Fruit fly (Drosophila melanogaster) whole organism, embryonic: ENCODE data around the gene CG32302.

ENCODE experiments used
- Aef1 ChIP-seq: fragments of 200-800 bp; sonication (Bioruptor generic); IDR thresholded peaks from 3 replicates; pipeline ENCODE4 v1.3.6; 2022; ENCODE audit warnings: missing biosample characterization, missing genetic modification characterization
- Blimp-1 ChIP-seq: fragments of 200-800 bp; sonication (Bioruptor generic); optimal IDR thresholded peaks from 3 replicates; lab custom pipeline; 2018; ENCODE audit warnings: missing biosample characterization, missing genetic modification characterization, mild to moderate bottlenecking, moderate library complexity, missing genetic modification reagents
- BtbVII ChIP-seq: fragments of 200-800 bp; sonication (Bioruptor generic); optimal IDR thresholded peaks from 3 replicates; lab custom pipeline; 2017; ENCODE audit warnings: missing biosample characterization, mild to moderate bottlenecking, missing genetic modification characterization
- C15 ChIP-seq: fragments of 200-800 bp; sonication (Bioruptor generic); IDR thresholded peaks from 3 replicates; pipeline ENCODE4 v1.3.6; 2022; ENCODE audit warnings: missing biosample characterization, missing genetic modification characterization
- CG10267 ChIP-seq: fragments of 200-800 bp; sonication (Bioruptor generic); optimal IDR thresholded peaks from 2 replicates; lab custom pipeline; 2018; ENCODE audit warnings: missing biosample characterization, mild to moderate bottlenecking, missing genetic modification characterization, moderate library complexity
- CG10274 ChIP-seq: fragments of 200-800 bp; sonication (Bioruptor generic); optimal IDR thresholded peaks from 3 replicates; lab custom pipeline; 2017; ENCODE audit warnings: missing biosample characterization, mild to moderate bottlenecking, missing genetic modification characterization
- CG12299 ChIP-seq: fragments of 200-800 bp; sonication (Bioruptor generic); optimal IDR thresholded peaks from 2 replicates; lab custom pipeline; 2018; ENCODE audit warnings: missing biosample characterization, mild to moderate bottlenecking, missing genetic modification characterization
- CG12744 ChIP-seq: fragments of 200-800 bp; sonication (Bioruptor generic); optimal IDR thresholded peaks from 2 replicates; lab custom pipeline; 2016; ENCODE audit warnings: missing biosample characterization, missing genetic modification characterization
- CG17361 ChIP-seq: fragments of 200-800 bp; sonication (Bioruptor generic); IDR thresholded peaks from 3 replicates; pipeline ENCODE4 v1.3.6; 2022; ENCODE audit warnings: missing biosample characterization, missing genetic modification characterization
- CG1792 ChIP-seq: fragments of 200-800 bp; sonication (Bioruptor generic); optimal IDR thresholded peaks from 2 replicates; lab custom pipeline; 2016; ENCODE audit warnings: missing biosample characterization, missing genetic modification characterization
- CG3065 ChIP-seq: fragments of 200-800 bp; sonication (Bioruptor generic); optimal IDR thresholded peaks from 2 replicates; lab custom pipeline; 2016; ENCODE audit warnings: missing biosample characterization, missing genetic modification characterization
- CG4328 ChIP-seq: fragments of 200-800 bp; sonication (Bioruptor generic); optimal IDR thresholded peaks from 3 replicates; lab custom pipeline; 2017; ENCODE audit warnings: missing biosample characterization, missing genetic modification reagents, missing genetic modification characterization
- CG4404 ChIP-seq: fragments of 200-800 bp; sonication (Bioruptor generic); IDR thresholded peaks from 2 replicates; pipeline ENCODE4 v1.3.6; 2022; ENCODE audit warnings: missing biosample characterization, missing genetic modification characterization
- CG4730 ChIP-seq: fragments of 200-800 bp; sonication (Bioruptor generic); IDR thresholded peaks from 2 replicates; pipeline ENCODE4 v1.3.6; 2022; ENCODE audit warnings: missing biosample characterization, missing genetic modification characterization
- CG5180 ChIP-seq: fragments of 200-800 bp; sonication (Bioruptor generic); optimal IDR thresholded peaks from 3 replicates; lab custom pipeline; 2017; ENCODE audit warnings: missing biosample characterization, missing genetic modification characterization, mild to moderate bottlenecking, moderate library complexity, missing genetic modification reagents
- CG5953 ChIP-seq: fragments of 200-800 bp; sonication (Bioruptor generic); IDR thresholded peaks from 2 replicates; pipeline ENCODE4 v1.3.6; 2022; ENCODE audit warnings: missing biosample characterization, missing genetic modification characterization
- CG7271 ChIP-seq: fragments of 200-800 bp; sonication (Bioruptor generic); optimal IDR thresholded peaks from 2 replicates; lab custom pipeline; 2018; ENCODE audit warnings: missing biosample characterization, mild to moderate bottlenecking, missing genetic modification characterization, moderate library complexity
- CG7357 ChIP-seq: fragments of 200-800 bp; sonication (Bioruptor generic); IDR thresholded peaks from 3 replicates; pipeline ENCODE4 v1.3.6; 2022; ENCODE audit warnings: missing biosample characterization, missing genetic modification characterization
- CG8924 ChIP-seq: fragments of 200-800 bp; optimal IDR thresholded peaks from 3 replicates; lab custom pipeline; 2019; ENCODE audit warnings: missing biosample characterization, mild to moderate bottlenecking, missing genetic modification characterization, moderate library complexity
- Dfd ChIP-seq, 2 experiments: fragments of >200 bp; optimal IDR thresholded peaks; 2 replicates each; lab custom pipeline; 2017; ENCODE audit warnings: missing biosample characterization in 2 of 2, missing genetic modification characterization in 2 of 2
- Doc3 ChIP-seq: fragments of 200-800 bp; sonication (Bioruptor generic); IDR thresholded peaks from 3 replicates; pipeline ENCODE4 v1.3.6; 2022; ENCODE audit warnings: missing biosample characterization, missing genetic modification characterization; ENCODE audit not compliant: partially characterized antibody
- Dp ChIP-seq: fragments of 200-800 bp; sonication (Bioruptor generic); optimal IDR thresholded peaks from 2 replicates; lab custom pipeline; 2018; ENCODE audit warnings: missing biosample characterization, mild to moderate bottlenecking, missing genetic modification characterization, moderate library complexity
- Elba2 ChIP-seq: fragments of 200-800 bp; sonication (Bioruptor generic); optimal IDR thresholded peaks from 3 replicates; lab custom pipeline; 2016; ENCODE audit warnings: missing biosample characterization, missing genetic modification characterization
- Gsc ChIP-seq: fragments of 200-800 bp; sonication (Bioruptor generic); IDR thresholded peaks from 2 replicates; pipeline ENCODE4 v1.3.6; 2022; ENCODE audit warnings: missing biosample characterization, missing genetic modification characterization
- HLHmδ ChIP-seq: fragments of 200-800 bp; sonication (Bioruptor generic); optimal IDR thresholded peaks from 2 replicates; lab custom pipeline; 2018; ENCODE audit warnings: missing biosample characterization, mild to moderate bottlenecking, missing genetic modification characterization, moderate library complexity
- MTF-1 ChIP-seq: fragments of 200-800 bp; sonication (Bioruptor generic); optimal IDR thresholded peaks from 2 replicates; lab custom pipeline; 2018; ENCODE audit warnings: missing biosample characterization, mild to moderate bottlenecking, missing genetic modification characterization, borderline replicate concordance
- NC2β ChIP-seq: fragments of 200-800 bp; sonication (Bioruptor generic); optimal IDR thresholded peaks from 2 replicates; lab custom pipeline; 2016; ENCODE audit warnings: missing biosample characterization, missing genetic modification characterization
- PHDP ChIP-seq: fragments of 200-800 bp; sonication (Bioruptor generic); optimal IDR thresholded peaks from 3 replicates; lab custom pipeline; 2018; ENCODE audit warnings: missing biosample characterization, mild to moderate bottlenecking, missing genetic modification characterization, moderate library complexity
- Sin3A ChIP-seq: fragments of >200 bp; optimal IDR thresholded peaks from 2 replicates; lab custom pipeline; 2018
- Sox102F ChIP-seq: fragments of 200-800 bp; sonication (Bioruptor generic); optimal IDR thresholded peaks from 2 replicates; lab custom pipeline; 2018; ENCODE audit warnings: missing biosample characterization, mild to moderate bottlenecking, missing genetic modification characterization, moderate library complexity
- Xbp1 ChIP-seq: fragments of 200-800 bp; sonication (Bioruptor generic); optimal IDR thresholded peaks from 3 replicates; lab custom pipeline; 2016; ENCODE audit warnings: missing biosample characterization, mild to moderate bottlenecking, missing genetic modification characterization
- ato ChIP-seq: fragments of 200-800 bp; sonication (Bioruptor generic); IDR thresholded peaks from 2 replicates; pipeline ENCODE4 v1.3.6; 2022; ENCODE audit warnings: missing biosample characterization, missing genetic modification characterization; ENCODE audit not compliant: partially characterized antibody
- bcd ChIP-seq: fragments of 200-800 bp; sonication (Bioruptor generic); optimal IDR thresholded peaks from 2 replicates; lab custom pipeline; 2017; ENCODE audit warnings: missing biosample characterization, mild to moderate bottlenecking, missing genetic modification characterization
- btn ChIP-seq: fragments of 200-800 bp; sonication (Bioruptor generic); optimal IDR thresholded peaks from 2 replicates; lab custom pipeline; 2016; ENCODE audit warnings: missing biosample characterization, missing genetic modification characterization
- gce ChIP-seq: fragments of 200-800 bp; sonication (Bioruptor generic); IDR thresholded peaks from 3 replicates; pipeline ENCODE4 v1.3.6; 2022; ENCODE audit warnings: missing biosample characterization, missing genetic modification characterization
- gcm2 ChIP-seq: fragments of 200-800 bp; sonication (Bioruptor generic); optimal IDR thresholded peaks from 2 replicates; lab custom pipeline; 2016; ENCODE audit warnings: missing biosample characterization, missing genetic modification characterization
- gsb ChIP-seq: fragments of 200-800 bp; sonication (Bioruptor generic); IDR thresholded peaks from 2 replicates; pipeline ENCODE4 v1.3.6; 2022; ENCODE audit warnings: missing biosample characterization, missing genetic modification characterization
- lola ChIP-seq, 3 experiments: fragments of >200 bp in 2 of 3; fragments of 200-800 bp in 1 of 3; sonication (Bioruptor generic) in 1 of 3; optimal IDR thresholded peaks; 2 replicates each; lab custom pipeline; 2017 to 2019; ENCODE audit warnings: missing biosample characterization in 3 of 3, missing genetic modification characterization in 3 of 3, mild to moderate bottlenecking in 1 of 3, moderate library complexity in 1 of 3
- nom ChIP-seq: fragments of 200-800 bp; sonication (Bioruptor generic); optimal IDR thresholded peaks from 2 replicates; lab custom pipeline; 2017; ENCODE audit warnings: missing biosample characterization, missing genetic modification characterization, mild to moderate bottlenecking, moderate library complexity, missing genetic modification reagents
- oc ChIP-seq: fragments of 200-800 bp; sonication (Bioruptor generic); optimal IDR thresholded peaks from 2 replicates; lab custom pipeline; 2018; ENCODE audit warnings: missing biosample characterization, mild to moderate bottlenecking, missing genetic modification characterization, moderate library complexity
- salm ChIP-seq: fragments of 200-800 bp; sonication (Bioruptor generic); optimal IDR thresholded peaks from 2 replicates; lab custom pipeline; 2018; ENCODE audit warnings: missing biosample characterization, mild to moderate bottlenecking, missing genetic modification characterization
- sc ChIP-seq, 3 experiments: fragments of >200 bp in 2 of 3; fragments of 200-800 bp in 1 of 3; sonication (Bioruptor generic) in 1 of 3; optimal IDR thresholded peaks; 2 replicates in 2 of 3; 3 replicates in 1 of 3; lab custom pipeline; 2017; ENCODE audit warnings: mild to moderate bottlenecking in 1 of 3, missing biosample characterization in 1 of 3, missing genetic modification characterization in 1 of 3, missing genetic modification reagents in 1 of 3
- sd ChIP-seq: fragments of 200-800 bp; sonication (Bioruptor generic); optimal IDR thresholded peaks from 3 replicates; lab custom pipeline; 2018; ENCODE audit warnings: missing biosample characterization, mild to moderate bottlenecking, missing genetic modification characterization, moderate library complexity
- shn ChIP-seq: fragments of 200-800 bp; sonication (Bioruptor generic); optimal IDR thresholded peaks from 3 replicates; lab custom pipeline; 2016; ENCODE audit warnings: missing biosample characterization, missing genetic modification characterization
- sim ChIP-seq: fragments of 200-800 bp; sonication (Bioruptor generic); IDR thresholded peaks from 2 replicates; pipeline ENCODE4 v1.3.6; 2022; ENCODE audit warnings: missing biosample characterization, missing genetic modification characterization
- ssp ChIP-seq: fragments of 200-800 bp; sonication (Bioruptor generic); IDR thresholded peaks from 2 replicates; pipeline ENCODE4 v1.3.6; 2022; ENCODE audit warnings: missing biosample characterization, missing genetic modification characterization
- tin ChIP-seq: fragments of 200-800 bp; sonication (Bioruptor generic); optimal IDR thresholded peaks from 3 replicates; lab custom pipeline; 2016; ENCODE audit warnings: missing biosample characterization, missing genetic modification characterization
- twi ChIP-seq: fragments of 200-800 bp; optimal IDR thresholded peaks from 2 replicates; lab custom pipeline; 2019; ENCODE audit warnings: missing biosample characterization, mild to moderate bottlenecking, missing genetic modification characterization, moderate library complexity
- unpg ChIP-seq: fragments of 200-800 bp; sonication (Bioruptor generic); optimal IDR thresholded peaks from 3 replicates; lab custom pipeline; 2018; ENCODE audit warnings: missing biosample characterization, mild to moderate bottlenecking, missing genetic modification characterization, moderate library complexity
- wor ChIP-seq: fragments of 200-800 bp; sonication (Bioruptor generic); IDR thresholded peaks from 2 replicates; pipeline ENCODE4 v1.3.6; 2022; ENCODE audit warnings: missing biosample characterization, missing genetic modification characterization

CG32302 gene

dm6 chr3L:2262515-2262944 is 6.1 kb upstream of the CG32302 start, which contains the start of the genes oxt and CG13807 (continued):
- TF ChIP-seq CG10267 (peak; percentile 90), sd (tag; lab: Kevin White, UChicago) (peak; percentile 79), shn (GFP tag; lab: Kevin White, UChicago) (no peak), gce (GFP tag; lab: Robert Waterston, UW) (peak; percentile 68; the same call in 2 of the 3 replicates), salm (tag; lab: Kevin White, UChicago) (peak; percentile 70), twi (peak; percentile 88), Gsc (GFP tag; lab: Robert Waterston, UW) (peak; percentile 45), CG4730 (peak; percentile 80), CG17361 (GFP tag; lab: Robert Waterston, UW) (peak; percentile 93), CG8924 (peak; percentile 86), CG12299 (tag; lab: Kevin White, UChicago) (peak; percentile 82), oc (tag; lab: Kevin White, UChicago) (peak; percentile 68), CG5953 (GFP tag; lab: Robert Waterston, UW) (peak; percentile 69), C15 (GFP tag; lab: Robert Waterston, UW) (peak; percentile 74; the same call in 2 of the 3 replicates), Aef1 (GFP tag; lab: Robert Waterston, UW) (peak; percentile 87), CG7357 (GFP tag; lab: Robert Waterston, UW) (peak; percentile 75), bcd (peak; percentile 90), CG1792 (GFP tag; lab: Kevin White, UChicago) (no peak), Xbp1 (peak; percentile 94), CG3065 (peak; percentile 59), wor (GFP tag; lab: Robert Waterston, UW) (peak; percentile 79), CG10274 (peak; percentile 42), ato (no peak), tin (GFP tag; lab: Kevin White, UChicago) (peak; percentile 83), Doc3 (no peak), Elba2 (GFP tag; lab: Kevin White, UChicago) (peak; percentile 29), Blimp-1 (GFP tag; lab: Kevin White, UChicago) (peak; percentile 76), btn (GFP tag; lab: Kevin White, UChicago) (no peak), sim (GFP tag; lab: Robert Waterston, UW) (peak; percentile 71; the same call in 1 of the 2 replicates), unpg (peak; percentile 91), CG12744 (GFP tag; lab: Kevin White, UChicago) (peak; percentile 57), gsb (GFP tag; lab: Robert Waterston, UW) (peak; percentile 82), gcm2 (peak; percentile 60), ssp (GFP tag; lab: Robert Waterston, UW) (peak; percentile 82), Sox102F (GFP tag; lab: Kevin White, UChicago) (peak; percentile 89), CG7271 (tag; lab: Kevin White, UChicago) (peak; percentile 80), Dfd (GFP tag; optimal IDR thresholded peaks at IDR 0.05; lab: Kevin White, UChicago) (no peak), CG4328 (GFP tag; lab: Kevin White, UChicago) (peak; percentile 76), lola (GFP tag; optimal IDR thresholded peaks at IDR 0.05; lab: Kevin White, UChicago) (peak in 1 of 3 experiments; percentile 87), Dp (GFP tag; lab: Kevin White, UChicago) (peak; percentile 23), CG5180 (peak; percentile 26), MTF-1 (GFP tag; lab: Kevin White, UChicago) (peak; percentile 30), NC2β (peak; percentile 46), Sin3A (lab: Kevin White, UChicago) (peak; percentile 68), CG4404 (GFP tag; lab: Robert Waterston, UW) (peak; percentile 82), nom (GFP tag; lab: Kevin White, UChicago) (peak; percentile 63), HLHmδ (GFP tag; lab: Kevin White, UChicago) (no peak), sc (optimal IDR thresholded peaks at IDR 0.05; lab: Kevin White, UChicago) (no peak), sc (GFP tag; optimal IDR thresholded peaks at IDR 0.05; lab: Kevin White, UChicago) (peak; percentile 76), BtbVII (GFP tag; lab: Kevin White, UChicago) (peak; percentile 51), PHDP (tag; lab: Kevin White, UChicago) (peak; percentile 92)
